Worm (Caenorhabditis elegans) whole organism, L4/young adult: ENCODE measurements around the gene W07B8.4.

ENCODE experiments used
- dao-5 ChIP-seq: sonication (generic microtip); optimal IDR thresholded peaks from 2 replicates; lab custom pipeline; 2016; ENCODE audit warnings: missing genotype, missing genetic modification characterization, moderate library complexity, missing compliant biosample characterization
- him-1 ChIP-seq: sonication (generic microtip); optimal IDR thresholded peaks from 2 replicates; lab custom pipeline; 2016; ENCODE audit warnings: missing genotype, missing genetic modification reagents, missing genetic modification characterization, missing compliant biosample characterization

- TF ChIP-seq dao-5 (no peak), him-1 (no peak)
These were observed 1.5 kb upstream of the W07B8.4 start for ce11 chrV:1133223-1133622.
